Worm (Caenorhabditis elegans): Measurements from ENCODE around the gene T08A11.1.

Gene T08A11.1

ce11 chrIII:4240126-4240525, 22.8 kb downstream of the T08A11.1 start:
- no peak for TF ChIP-seq che-1 (tag; optimal IDR thresholded peaks at IDR 0.05)
- peak; percentile 77 for TF ChIP-seq elt-2 (tag; optimal IDR thresholded peaks at IDR 0.05)
- no peak for TF ChIP-seq ets-4 (tag; optimal IDR thresholded peaks at IDR 0.05)
- no peak for TF ChIP-seq ceh-2 (tag; optimal IDR thresholded peaks at IDR 0.05)

DNA sequence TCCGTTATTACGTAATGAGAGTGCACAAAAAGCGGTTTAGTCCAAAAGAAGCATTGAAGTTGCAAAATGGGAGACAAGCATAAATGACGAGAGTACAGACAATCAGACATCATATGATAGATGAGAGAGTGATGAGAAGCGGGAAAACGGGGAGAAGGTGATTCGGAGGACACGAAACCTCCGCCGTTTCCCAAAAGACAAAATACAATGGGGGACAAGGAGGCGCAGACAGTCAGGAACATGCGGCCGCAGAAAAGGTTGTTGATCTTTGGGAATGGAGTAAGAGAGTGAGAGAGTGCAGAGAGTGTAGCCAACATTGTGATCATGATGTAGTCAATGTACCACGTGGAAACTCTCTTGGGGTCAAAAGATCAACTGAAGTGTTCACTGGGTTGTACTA, 25.3 kb downstream of the T08A11.1 start:
- TF ChIP-seq tbx-7 (tag; optimal IDR thresholded peaks at IDR 0.05) (peak; percentile 5), ceh-9 (tag; optimal IDR thresholded peaks at IDR 0.05) (no peak), hlh-30 (tag; optimal IDR thresholded peaks at IDR 0.05; ENCODE audit: insufficient read depth) (peak; percentile 93), fkh-6 (tag; optimal IDR thresholded peaks at IDR 0.05) (no peak), nhr-232 (tag; optimal IDR thresholded peaks at IDR 0.05) (no peak), syd-9 (tag; optimal IDR thresholded peaks at IDR 0.05) (peak; percentile 38), hlh-6 (tag; optimal IDR thresholded peaks at IDR 0.05) (no peak), ceh-19 (GFP tag; optimal IDR thresholded peaks at IDR 0.05) (peak; percentile 28), hlh-8 (tag; optimal IDR thresholded peaks at IDR 0.05) (peak; percentile 50), ref-2 (tag; optimal IDR thresholded peaks at IDR 0.05) (peak; percentile 75), ets-4 (tag; optimal IDR thresholded peaks at IDR 0.05) (peak; percentile 28), ceh-6 (GFP tag; optimal IDR thresholded peaks at IDR 0.05) (no peak), dve-1 (tag; optimal IDR thresholded peaks at IDR 0.05) (peak; percentile 74), unc-86 (tag; optimal IDR thresholded peaks at IDR 0.05) (no peak), K09A11.1 (tag; optimal IDR thresholded peaks at IDR 0.05; ENCODE audit: insufficient read depth) (no peak), ceh-14 (tag; optimal IDR thresholded peaks at IDR 0.05) (peak; percentile 65), odd-2 (tag; optimal IDR thresholded peaks at IDR 0.05) (no peak), ama-1 (optimal IDR thresholded peaks at IDR 0.05) (no peak), Y22D7AL.16 (tag; optimal IDR thresholded peaks at IDR 0.05) (no peak), zip-5 (tag; optimal IDR thresholded peaks at IDR 0.05) (no peak), elt-4 (tag; optimal IDR thresholded peaks at IDR 0.05) (no peak), dmd-4 (tag; optimal IDR thresholded peaks at IDR 0.05; ENCODE audit: borderline replicate concordance) (no peak), C08G9.2 (tag; optimal IDR thresholded peaks at IDR 0.05) (peak; percentile 59), ceh-18 (tag; optimal IDR thresholded peaks at IDR 0.05) (peak; percentile 93), nfya-1 (tag; optimal IDR thresholded peaks at IDR 0.05) (peak; percentile 83), sdc-2 (tag; optimal IDR thresholded peaks at IDR 0.05) (peak; percentile 34), pha-2 (tag; optimal IDR thresholded peaks at IDR 0.05) (no peak), madf-2 (tag; optimal IDR thresholded peaks at IDR 0.05) (no peak), pax-1 (tag; optimal IDR thresholded peaks at IDR 0.05) (no peak), F13H6.1 (tag; optimal IDR thresholded peaks at IDR 0.05) (peak; percentile 74), C38D4.7 (GFP tag; optimal IDR thresholded peaks at IDR 0.05) (no peak), sox-2 (GFP tag; IDR thresholded peaks at IDR 0.05) (no peak), ttx-3 (tag; optimal IDR thresholded peaks at IDR 0.05) (no peak), ceh-48 (tag; optimal IDR thresholded peaks at IDR 0.05) (no peak), sox-4 (tag; optimal IDR thresholded peaks at IDR 0.05) (no peak), unc-3 (GFP tag; conservative IDR thresholded peaks at IDR 0.05) (no peak), unc-3 (tag; optimal IDR thresholded peaks at IDR 0.05) (no peak), pha-4 (tag; optimal IDR thresholded peaks at IDR 0.05) (no peak), ceh-45 (GFP tag; IDR thresholded peaks at IDR 0.05) (no peak), lim-6 (tag; optimal IDR thresholded peaks at IDR 0.05) (peak; percentile 27), ceh-22 (tag; optimal IDR thresholded peaks at IDR 0.05) (peak; percentile 39), che-1 (tag; optimal IDR thresholded peaks at IDR 0.05) (no peak), pag-3 (tag; optimal IDR thresholded peaks at IDR 0.05; ENCODE audit: borderline replicate concordance) (no peak), ceh-24 (tag; optimal IDR thresholded peaks at IDR 0.05) (no peak), hlh-13 (GFP tag; optimal IDR thresholded peaks at IDR 0.05) (no peak), tbx-2 (tag; optimal IDR thresholded peaks at IDR 0.05) (peak; percentile 84), eyg-1 (tag; optimal IDR thresholded peaks at IDR 0.05) (peak; percentile 11), ceh-30 (tag; optimal IDR thresholded peaks at IDR 0.05) (peak; percentile 57), ceh-2 (tag; optimal IDR thresholded peaks at IDR 0.05) (no peak), fkh-10 (GFP tag; optimal IDR thresholded peaks at IDR 0.05) (no peak), unc-55 (GFP tag; optimal IDR thresholded peaks at IDR 0.05) (peak; percentile 85)

All from whole organism, late embryonic.